Fruit fly (Drosophila melanogaster) whole organism, embryonic: ENCODE results near the gene drongo.
A peak's percentile ranks its signal among the peaks of the same experiment; 100 is the strongest.

Experiments used
- Awh ChIP-seq: fragments of 200-800 bp; sonication (Bioruptor generic); IDR thresholded peaks from 2 replicates; pipeline ENCODE4, ENCODE4 v1.3.6; 2022; ENCODE audit warnings: missing biosample characterization, missing genetic modification characterization
- CG10209 ChIP-seq: fragments of 200-800 bp; sonication (Bioruptor generic); optimal IDR thresholded peaks from 3 replicates; lab custom pipeline; 2017; ENCODE audit warnings: missing biosample characterization, mild to moderate bottlenecking, missing genetic modification characterization, missing genetic modification reagents
- CG10366 ChIP-seq: fragments of 200-800 bp; sonication (Bioruptor generic); IDR thresholded peaks from 2 replicates; pipeline ENCODE4 v1.3.6; 2022; ENCODE audit warnings: missing biosample characterization, missing genetic modification characterization
- CG12769 ChIP-seq: fragments of 200-800 bp; sonication (Bioruptor generic); optimal IDR thresholded peaks from 2 replicates; lab custom pipeline; 2019; ENCODE audit warnings: missing biosample characterization, mild to moderate bottlenecking, missing genetic modification characterization, moderate library complexity
- CG13123 ChIP-seq: fragments of 200-800 bp; sonication (Bioruptor generic); optimal IDR thresholded peaks from 2 replicates; lab custom pipeline; 2016; ENCODE audit warnings: missing biosample characterization, missing genetic modification characterization
- CG13287 ChIP-seq: fragments of 200-800 bp; sonication (Bioruptor generic); IDR thresholded peaks from 2 replicates; pipeline ENCODE4 v1.3.6; 2022; ENCODE audit warnings: missing biosample characterization, missing genetic modification characterization; ENCODE audit not compliant: partially characterized antibody
- CG13296 ChIP-seq: fragments of 200-800 bp; sonication (Bioruptor generic); optimal IDR thresholded peaks from 3 replicates; lab custom pipeline; 2018; ENCODE audit warnings: missing biosample characterization, mild to moderate bottlenecking, missing genetic modification characterization
- CG15601 ChIP-seq: fragments of 200-800 bp; sonication (Bioruptor generic); optimal IDR thresholded peaks from 3 replicates; lab custom pipeline; 2019; ENCODE audit warnings: missing biosample characterization, mild to moderate bottlenecking, missing genetic modification characterization, moderate library complexity
- CG1832 ChIP-seq: fragments of 200-800 bp; sonication (Bioruptor generic); optimal IDR thresholded peaks from 2 replicates; lab custom pipeline; 2017; ENCODE audit warnings: missing biosample characterization, mild to moderate bottlenecking, missing genetic modification characterization, inconsistent platforms
- CG2199 ChIP-seq: fragments of 200-800 bp; sonication (Bioruptor generic); IDR thresholded peaks from 3 replicates; pipeline ENCODE4 v1.3.6; 2022; ENCODE audit warnings: missing biosample characterization, missing genetic modification characterization
- CG32767 ChIP-seq: fragments of 200-800 bp; sonication (Bioruptor generic); IDR thresholded peaks from 2 replicates; pipeline ENCODE4 v1.3.6; 2022; ENCODE audit warnings: missing biosample characterization, missing genetic modification characterization
- CG6175 ChIP-seq: fragments of 200-800 bp; sonication (Bioruptor generic); IDR thresholded peaks from 3 replicates; pipeline ENCODE4 v1.3.6; 2022; ENCODE audit warnings: missing biosample characterization, missing genetic modification characterization
- CG8765 ChIP-seq: fragments of 200-800 bp; sonication (Bioruptor generic); IDR thresholded peaks from 2 replicates; pipeline ENCODE4 v1.3.6; 2022; ENCODE audit warnings: missing biosample characterization, missing genetic modification characterization
- CG9437 ChIP-seq: fragments of 200-800 bp; sonication (Bioruptor generic); optimal IDR thresholded peaks from 2 replicates; lab custom pipeline; 2018; ENCODE audit warnings: missing biosample characterization, mild to moderate bottlenecking, missing genetic modification characterization
- D ChIP-seq, 2 experiments: fragments of 200-800 bp in 1 of 2; fragments of >200 bp in 1 of 2; sonication (Bioruptor generic) in 1 of 2; optimal IDR thresholded peaks; 2 replicates in 1 of 2; 3 replicates in 1 of 2; lab custom pipeline; 2017; ENCODE audit warnings: mild to moderate bottlenecking in 1 of 2, missing biosample characterization in 1 of 2, missing genetic modification characterization in 1 of 2, missing genetic modification reagents in 1 of 2
- Deaf1 ChIP-seq: fragments of 200-800 bp; optimal IDR thresholded peaks from 3 replicates; lab custom pipeline; 2019; ENCODE audit warnings: missing biosample characterization, mild to moderate bottlenecking, missing genetic modification characterization, moderate library complexity
- E2f1 ChIP-seq: fragments of 200-800 bp; sonication (Bioruptor generic); IDR thresholded peaks from 2 replicates; pipeline ENCODE4 v1.3.6; 2022; ENCODE audit warnings: missing biosample characterization, missing genetic modification characterization
- Ets97D ChIP-seq: fragments of 200-800 bp; sonication (Bioruptor generic); optimal IDR thresholded peaks from 3 replicates; lab custom pipeline; 2016; ENCODE audit warnings: missing biosample characterization, missing genetic modification characterization
- Med ChIP-seq: fragments of 200-800 bp; sonication (Bioruptor generic); peaks from one replicate; lab custom pipeline; 2016; ENCODE audit warnings: missing biosample characterization, missing genetic modification characterization, mild to moderate bottlenecking, inconsistent platforms, moderate library complexity
- Nf-YA ChIP-seq: fragments of 200-800 bp; sonication (Bioruptor generic); IDR thresholded peaks from 2 replicates; pipeline ENCODE4 v1.3.6; 2022; ENCODE audit warnings: missing biosample characterization, missing genetic modification characterization
- Pdp1 ChIP-seq, 2 experiments: fragments of 200-800 bp; sonication (Bioruptor generic); optimal IDR thresholded peaks; 3 replicates each; lab custom pipeline; 2016; ENCODE audit warnings: missing biosample characterization in 2 of 2, missing genetic modification characterization in 2 of 2, mild to moderate bottlenecking in 1 of 2, moderate library complexity in 1 of 2
- Ravus ChIP-seq: fragments of 200-800 bp; sonication (Bioruptor generic); IDR thresholded peaks from 2 replicates; pipeline ENCODE4 v1.3.6; 2022; ENCODE audit warnings: missing biosample characterization, missing genetic modification characterization
- Sin3A ChIP-seq: fragments of >200 bp; optimal IDR thresholded peaks from 2 replicates; lab custom pipeline; 2018
- Spps ChIP-seq: fragments of 200-800 bp; sonication (Bioruptor generic); optimal IDR thresholded peaks from 2 replicates; lab custom pipeline; 2018; ENCODE audit warnings: missing biosample characterization, mild to moderate bottlenecking, missing genetic modification characterization
- Trl ChIP-seq, 3 experiments: fragments of >200 bp in 2 of 3; fragments of 200-800 bp in 1 of 3; sonication (Bioruptor generic) in 1 of 3; optimal IDR thresholded peaks; 2 replicates in 1 of 3; 3 replicates in 2 of 3; lab custom pipeline; 2016 to 2017; ENCODE audit warnings: missing biosample characterization in 1 of 3, missing genetic modification characterization in 1 of 3
- bab2 ChIP-seq: fragments of 200-800 bp; sonication (Bioruptor generic); optimal IDR thresholded peaks from 2 replicates; lab custom pipeline; 2016; ENCODE audit warnings: missing biosample characterization, missing genetic modification characterization
- cg ChIP-seq: fragments of 200-800 bp; sonication (Bioruptor generic); optimal IDR thresholded peaks from 3 replicates; lab custom pipeline; 2019; ENCODE audit warnings: missing biosample characterization, mild to moderate bottlenecking, missing genetic modification characterization, moderate library complexity
- chn ChIP-seq: fragments of 200-800 bp; sonication (Bioruptor generic); optimal IDR thresholded peaks from 2 replicates; lab custom pipeline; 2016; ENCODE audit warnings: missing biosample characterization, missing genetic modification characterization
- crol ChIP-seq: fragments of 200-800 bp; sonication (Bioruptor generic); IDR thresholded peaks from 2 replicates; pipeline ENCODE4 v1.3.6; 2022; ENCODE audit warnings: missing biosample characterization, missing genetic modification characterization
- cwo ChIP-seq: fragments of 200-800 bp; sonication (Bioruptor generic); optimal IDR thresholded peaks from 3 replicates; lab custom pipeline; 2017; ENCODE audit warnings: missing biosample characterization, missing genetic modification characterization, mild to moderate bottlenecking, moderate library complexity, missing genetic modification reagents
- ewg ChIP-seq: fragments of 200-800 bp; sonication (Bioruptor generic); optimal IDR thresholded peaks from 3 replicates; lab custom pipeline; 2017; ENCODE audit warnings: mild to moderate bottlenecking, missing biosample characterization, missing genetic modification reagents, missing genetic modification characterization
- kni ChIP-seq: fragments of 200-800 bp; sonication (Bioruptor generic); optimal IDR thresholded peaks from 3 replicates; lab custom pipeline; 2017; ENCODE audit warnings: mild to moderate bottlenecking, missing biosample characterization, missing genetic modification reagents, missing genetic modification characterization
- luna ChIP-seq: fragments of 200-800 bp; sonication (Bioruptor generic); optimal IDR thresholded peaks from 2 replicates; lab custom pipeline; 2016; ENCODE audit warnings: missing biosample characterization, missing genetic modification characterization
- maf-S ChIP-seq: fragments of 200-800 bp; sonication (Bioruptor generic); optimal IDR thresholded peaks from 2 replicates; lab custom pipeline; 2016; ENCODE audit warnings: missing biosample characterization, missing genetic modification characterization
- pb ChIP-seq: fragments of 200-800 bp; sonication (Bioruptor generic); optimal IDR thresholded peaks from 3 replicates; lab custom pipeline; 2016; ENCODE audit warnings: missing biosample characterization, missing genetic modification characterization
- phol ChIP-seq: fragments of 200-800 bp; sonication (Bioruptor generic); optimal IDR thresholded peaks from 3 replicates; lab custom pipeline; 2018; ENCODE audit warnings: missing biosample characterization, mild to moderate bottlenecking, missing genetic modification characterization, moderate library complexity
- pros ChIP-seq: fragments of 200-800 bp; sonication (Bioruptor generic); optimal IDR thresholded peaks from 3 replicates; lab custom pipeline; 2019; ENCODE audit warnings: missing biosample characterization, mild to moderate bottlenecking, missing genetic modification characterization, moderate library complexity
- rib ChIP-seq: fragments of 200-800 bp; sonication (Bioruptor generic); IDR thresholded peaks from 2 replicates; pipeline ENCODE4 v1.3.6; 2022; ENCODE audit warnings: missing biosample characterization, missing genetic modification characterization
- row ChIP-seq: fragments of 200-800 bp; sonication (Bioruptor generic); IDR thresholded peaks from 3 replicates; pipeline ENCODE4 v1.3.6; 2022; ENCODE audit warnings: missing biosample characterization, missing genetic modification characterization
- sens ChIP-seq: fragments of 200-800 bp; sonication (Bioruptor generic); peaks from one replicate; lab custom pipeline; 2016; ENCODE audit warnings: missing biosample characterization, missing genetic modification characterization
- seq ChIP-seq: fragments of 200-800 bp; sonication (Bioruptor generic); IDR thresholded peaks from 2 replicates; pipeline ENCODE4 v1.3.6; 2022; ENCODE audit warnings: missing biosample characterization, missing genetic modification characterization
- sr ChIP-seq: fragments of 200-800 bp; sonication (Bioruptor generic); IDR thresholded peaks from 3 replicates; pipeline ENCODE4 v1.3.6; 2022; ENCODE audit warnings: missing biosample characterization, missing genetic modification characterization
- yki ChIP-seq: fragments of >200 bp; optimal IDR thresholded peaks from 3 replicates; lab custom pipeline; 2018
- z ChIP-seq: fragments of 200-800 bp; sonication (Bioruptor generic); IDR thresholded peaks from 3 replicates; pipeline ENCODE4 v1.3.6; 2022; ENCODE audit warnings: missing biosample characterization, missing genetic modification characterization
- zf30C ChIP-seq: fragments of 200-800 bp; sonication (Bioruptor generic); optimal IDR thresholded peaks from 3 replicates; lab custom pipeline; 2018; ENCODE audit warnings: missing biosample characterization, mild to moderate bottlenecking, missing genetic modification characterization

drongo gene

dm6 chr2L:827049-827448, 23.8 kb downstream of the drongo start:
- TF ChIP-seq CG9437, result no peak
- 0 out of 3 replicates have a peak, but pooled peaks have one; percentile 58 for TF ChIP-seq z (GFP tag; lab: Robert Waterston, UW)
- no peak for TF ChIP-seq CG10209 (GFP tag; lab: Kevin White, UChicago)
- TF ChIP-seq CG12769 (tag; lab: Kevin White, UChicago), result peak; percentile 40
- TF ChIP-seq kni (GFP tag; lab: Kevin White, UChicago), result no peak
- peak; percentile 45 for TF ChIP-seq crol (GFP tag; lab: Robert Waterston, UW)
- no peak for TF ChIP-seq row (GFP tag; lab: Robert Waterston, UW)
- no peak for TF ChIP-seq phol
- peak; percentile 17; the same call in 1 of the 3 replicates for TF ChIP-seq sr (GFP tag; lab: Robert Waterston, UW)
- TF ChIP-seq bab2 (GFP tag; lab: Kevin White, UChicago), result no peak
- TF ChIP-seq Pdp1 (GFP tag; optimal IDR thresholded peaks at IDR 0.05; lab: Kevin White, UChicago), result peak in 1 of 2 experiments; percentile 83
- TF ChIP-seq Awh, result 0 out of 2 replicates have a peak, but pooled peaks have one; percentile 38
- TF ChIP-seq cg, result peak; percentile 10
- 0 out of 2 replicates have a peak, but pooled peaks have one; percentile 46 for TF ChIP-seq rib (GFP tag; lab: Robert Waterston, UW)
- TF ChIP-seq pb (GFP tag; lab: Kevin White, UChicago), result no peak
- no peak for TF ChIP-seq Ets97D (GFP tag; lab: Kevin White, UChicago)
- TF ChIP-seq CG13123 (GFP tag; lab: Kevin White, UChicago), result no peak
- TF ChIP-seq CG13287 (GFP tag; lab: Robert Waterston, UW), result no peak
- no peak for TF ChIP-seq CG15601
- TF ChIP-seq D (optimal IDR thresholded peaks at IDR 0.05; lab: Kevin White, UChicago), result no peak
- no peak for TF ChIP-seq D (GFP tag; optimal IDR thresholded peaks at IDR 0.05; lab: Kevin White, UChicago)
- TF ChIP-seq CG10366, result no peak
- TF ChIP-seq Sin3A (lab: Kevin White, UChicago), result no peak

dm6 chr2L:826388-826787, 24.5 kb downstream of the drongo start:
- TF ChIP-seq yki (peak; percentile 94), zf30C (GFP tag; lab: Kevin White, UChicago) (peak; percentile 80), pros (GFP tag; lab: Kevin White, UChicago) (peak; percentile 78), CG2199 (GFP tag; lab: Robert Waterston, UW) (0 out of 3 replicates have a peak, but pooled peaks have one; percentile 70), maf-S (GFP tag; lab: Kevin White, UChicago) (no peak), ewg (GFP tag; lab: Kevin White, UChicago) (peak; percentile 72), Med (peak; percentile 6), CG8765 (no peak), CG6175 (GFP tag; lab: Robert Waterston, UW) (no peak), Nf-YA (GFP tag; lab: Robert Waterston, UW) (no peak), sens (peak; percentile 79), Trl (optimal IDR thresholded peaks at IDR 0.05; lab: Kevin White, UChicago) (peak; percentile 91 to 97), Trl (GFP tag; optimal IDR thresholded peaks at IDR 0.05; lab: Kevin White, UChicago) (peak; percentile 18), E2f1 (no peak), cwo (GFP tag; lab: Kevin White, UChicago) (no peak), Deaf1 (tag; lab: Kevin White, UChicago) (peak; percentile 4), seq (GFP tag; lab: Robert Waterston, UW) (peak; percentile 71), Ravus (no peak), CG1832 (GFP tag; lab: Kevin White, UChicago) (peak; percentile 18), luna (no peak), CG32767 (GFP tag; lab: Robert Waterston, UW) (peak; percentile 59; the same call in 1 of the 2 replicates), Awh (no peak), chn (peak; percentile 28), Spps (no peak), CG13296 (GFP tag; lab: Kevin White, UChicago) (no peak)
